Fruit fly (Drosophila melanogaster): ENCODE results near the gene CtsK1.

The CtsK1 gene

dm6 chr3L:13993742-13994719 lies at the start of gene CtsK1:
Gene CtsK1, plus strand, starts transcription at chr3L:13994231.
- TF ChIP-seq CG17801 (GFP tag; optimal IDR thresholded peaks at IDR 0.05; ENCODE audit: partially characterized antibody): peak; percentile 66

dm6 chr3L:13946003-13946402 lies 48.0 kb upstream of the CtsK1 start:
- TF ChIP-seq CG17801 (GFP tag; optimal IDR thresholded peaks at IDR 0.05; ENCODE audit: partially characterized antibody): peak; percentile 2

dm6 chr3L:13949440-13950066 lies 44.5 kb upstream of the CtsK1 start:
- TF ChIP-seq CG17801 (GFP tag; optimal IDR thresholded peaks at IDR 0.05; ENCODE audit: partially characterized antibody): no peak

dm6 chr3L:13951564-13951963 lies 42.5 kb upstream of the CtsK1 start:
- no peak for TF ChIP-seq CG17801 (GFP tag; optimal IDR thresholded peaks at IDR 0.05; ENCODE audit: partially characterized antibody)

dm6 chr3L:13952484-13953048 lies 41.5 kb upstream of the CtsK1 start:
- peak; percentile 11 for TF ChIP-seq CG17801 (GFP tag; optimal IDR thresholded peaks at IDR 0.05; ENCODE audit: partially characterized antibody)

- TF ChIP-seq CG17801 (GFP tag; optimal IDR thresholded peaks at IDR 0.05; ENCODE audit: partially characterized antibody): no peak
Measured at dm6 chr3L:13956667-13957066, 37.4 kb upstream of the CtsK1 start.

- TF ChIP-seq CG17801 (GFP tag; optimal IDR thresholded peaks at IDR 0.05; ENCODE audit: partially characterized antibody): no peak
Measured at dm6 chr3L:13957212-13957668, 36.8 kb upstream of the CtsK1 start.

dm6 chr3L:13957789-13958188 lies 36.2 kb upstream of the CtsK1 start:
- no peak for TF ChIP-seq CG17801 (GFP tag; optimal IDR thresholded peaks at IDR 0.05; ENCODE audit: partially characterized antibody)

- TF ChIP-seq CG17801 (GFP tag; optimal IDR thresholded peaks at IDR 0.05; ENCODE audit: partially characterized antibody): peak; percentile 5
Measured at dm6 chr3L:13964635-13965501, 29.2 kb upstream of the CtsK1 start, which contains the start of the genes Meics, Nxf3 and ssp2. Gene Meics, minus strand, starts transcription at chr3L:13964702. Gene Nxf3, plus strand, starts transcription at chr3L:13965203. Gene ssp2, plus strand, starts transcription at chr3L:13965203.

- TF ChIP-seq CG17801 (GFP tag; optimal IDR thresholded peaks at IDR 0.05; ENCODE audit: partially characterized antibody): no peak
Measured at dm6 chr3L:13965502-13965843, 28.6 kb upstream of the CtsK1 start.

dm6 chr3L:13973377-13974111 lies 20.5 kb upstream of the CtsK1 start, which contains the start of the genes CG13738 and Hsc70-1:
Gene CG13738, minus strand, starts transcription at chr3L:13973477.
Gene Hsc70-1, plus strand, starts transcription at chr3L:13974061.
- TF ChIP-seq CG17801 (GFP tag; optimal IDR thresholded peaks at IDR 0.05; ENCODE audit: partially characterized antibody): no peak

dm6 chr3L:13982516-13982915 lies 11.5 kb upstream of the CtsK1 start:
- TF ChIP-seq CG17801 (GFP tag; optimal IDR thresholded peaks at IDR 0.05; ENCODE audit: partially characterized antibody): no peak

dm6 chr3L:13986330-13986729 lies 7.7 kb upstream of the CtsK1 start, which contains the start of gene CG17362:
Gene CG17362, plus strand, starts transcription at chr3L:13986620.
- no peak for TF ChIP-seq CG17801 (GFP tag; optimal IDR thresholded peaks at IDR 0.05; ENCODE audit: partially characterized antibody)

- TF ChIP-seq CG17801 (GFP tag; optimal IDR thresholded peaks at IDR 0.05; ENCODE audit: partially characterized antibody): no peak
Measured at dm6 chr3L:13987578-13987977, 6.5 kb upstream of the CtsK1 start, which contains the start of gene CG9040. Gene CG9040, plus strand, starts transcription at chr3L:13987878.

Measured in ovary, adult (tissue).